Worm (Caenorhabditis elegans): ENCODE data around the gene psmd-9.

ce11 chrII:6888661-6889579 is 13.0 kb upstream of the psmd-9 start:
- TF ChIP-seq dmd-4 (tag; optimal IDR thresholded peaks at IDR 0.05), result no peak
- no peak for TF ChIP-seq ztf-11 (tag; optimal IDR thresholded peaks at IDR 0.05)
- no peak for TF ChIP-seq F13H6.1 (tag; optimal IDR thresholded peaks at IDR 0.05)
- TF ChIP-seq unc-55 (GFP tag; optimal IDR thresholded peaks at IDR 0.05), result no peak
- no peak for TF ChIP-seq zag-1 (tag; optimal IDR thresholded peaks at IDR 0.05)
- TF ChIP-seq aly-2 (tag; optimal IDR thresholded peaks at IDR 0.05), result no peak
- TF ChIP-seq ama-1 (optimal IDR thresholded peaks at IDR 0.05), result peak; percentile 81
- TF ChIP-seq lsy-2 (tag; optimal IDR thresholded peaks at IDR 0.05), result no peak
- no peak for TF ChIP-seq lin-13 (GFP tag; optimal IDR thresholded peaks at IDR 0.05)
- TF ChIP-seq nhr-237 (tag; optimal IDR thresholded peaks at IDR 0.05), result no peak
- no peak for TF ChIP-seq unc-39 (tag; optimal IDR thresholded peaks at IDR 0.05)
- TF ChIP-seq alr-1 (tag; optimal IDR thresholded peaks at IDR 0.05), result no peak
- TF ChIP-seq ztf-1 (GFP tag; conservative IDR thresholded peaks at IDR 0.05), result no peak
- TF ChIP-seq nhr-11 (tag; optimal IDR thresholded peaks at IDR 0.05), result no peak

Measured in whole organism, L2 larva.